Worm (Caenorhabditis elegans): ENCODE results near the gene srg-10.

- TF ChIP-seq unc-62 (GFP tag; optimal IDR thresholded peaks at IDR 0.05) (no peak), nhr-43 (tag; optimal IDR thresholded peaks at IDR 0.05; ENCODE audit: poor library complexity, severe bottlenecking) (no peak), nhr-77 (tag; optimal IDR thresholded peaks at IDR 0.05) (no peak), jun-1 (tag; optimal IDR thresholded peaks at IDR 0.05) (no peak), fos-1 (tag; optimal IDR thresholded peaks at IDR 0.05) (no peak), nhr-11 (tag; optimal IDR thresholded peaks at IDR 0.05) (no peak), nfya-1 (tag; optimal IDR thresholded peaks at IDR 0.05; ENCODE audit: insufficient read depth) (no peak)
Observed at ce11 chrIII:4693695-4694094, 16.1 kb downstream of the srg-10 start, which contains the start of gene T04A8.8.
